Worm (Caenorhabditis elegans): Measurements from ENCODE around the gene F08H9.2.

- TF ChIP-seq lin-39 (tag; optimal IDR thresholded peaks at IDR 0.05): no peak
- no peak for TF ChIP-seq aly-2 (tag; optimal IDR thresholded peaks at IDR 0.05)
- TF ChIP-seq nhr-12 (tag; optimal IDR thresholded peaks at IDR 0.05): no peak
- TF ChIP-seq xbp-1 (tag; optimal IDR thresholded peaks at IDR 0.05): no peak
- TF ChIP-seq nhr-11 (tag; optimal IDR thresholded peaks at IDR 0.05): no peak
- TF ChIP-seq mep-1 (tag; optimal IDR thresholded peaks at IDR 0.05): peak; percentile 45
- no peak for TF ChIP-seq unc-130 (tag; optimal IDR thresholded peaks at IDR 0.05)
- TF ChIP-seq unc-86 (tag; optimal IDR thresholded peaks at IDR 0.05): no peak
- TF ChIP-seq nhr-237 (tag; optimal IDR thresholded peaks at IDR 0.05): no peak
These were observed 38.8 kb downstream of the F08H9.2 start for ce11 chrV:14499074-14499864.

All from whole organism, L1 larva.